Fruit fly (Drosophila melanogaster) whole organism, embryonic: ENCODE data around the gene Mf.
A peak's percentile ranks its signal among the peaks of the same experiment; 100 is the strongest.

Source experiments
- CG11695 ChIP-seq: fragments of 200-800 bp; sonication (Bioruptor generic); IDR thresholded peaks from 3 replicates; pipeline ENCODE4 v1.3.6; 2022; ENCODE audit warnings: missing biosample characterization, missing genetic modification characterization
- CG13424 ChIP-seq: fragments of 200-800 bp; sonication (Bioruptor generic); optimal IDR thresholded peaks from 2 replicates; lab custom pipeline; 2019; ENCODE audit warnings: missing biosample characterization, mild to moderate bottlenecking, missing genetic modification characterization, moderate library complexity
- CG13894 ChIP-seq: fragments of 200-800 bp; sonication (Bioruptor generic); optimal IDR thresholded peaks from 3 replicates; lab custom pipeline; 2018; ENCODE audit warnings: missing biosample characterization, mild to moderate bottlenecking, missing genetic modification characterization, moderate library complexity
- CG1647 ChIP-seq: fragments of 200-800 bp; sonication (Bioruptor generic); optimal IDR thresholded peaks from 3 replicates; lab custom pipeline; 2016; ENCODE audit warnings: missing biosample characterization, missing genetic modification characterization
- CG16863 ChIP-seq: fragments of 200-800 bp; sonication (Bioruptor generic); optimal IDR thresholded peaks from 3 replicates; lab custom pipeline; 2016; ENCODE audit warnings: missing biosample characterization, missing genetic modification characterization
- CG2678 ChIP-seq: fragments of 200-800 bp; sonication (Bioruptor generic); optimal IDR thresholded peaks from 3 replicates; lab custom pipeline; 2019; ENCODE audit warnings: missing biosample characterization, mild to moderate bottlenecking, missing genetic modification characterization, moderate library complexity
- CG2712 ChIP-seq: fragments of 200-800 bp; optimal IDR thresholded peaks from 3 replicates; lab custom pipeline; 2019; ENCODE audit warnings: missing biosample characterization, mild to moderate bottlenecking, missing genetic modification characterization, moderate library complexity
- CG30403 ChIP-seq: fragments of 200-800 bp; sonication (Bioruptor generic); optimal IDR thresholded peaks from 3 replicates; lab custom pipeline; 2016; ENCODE audit warnings: missing biosample characterization, missing genetic modification characterization
- CG32772 ChIP-seq: fragments of 200-800 bp; sonication (Bioruptor generic); IDR thresholded peaks from 2 replicates; pipeline ENCODE4 v1.3.6; 2022; ENCODE audit warnings: missing biosample characterization, missing genetic modification characterization
- CG3847 ChIP-seq: fragments of 200-800 bp; sonication (Bioruptor generic); IDR thresholded peaks from 2 replicates; pipeline ENCODE4 v1.3.6; 2022; ENCODE audit warnings: missing biosample characterization, missing genetic modification characterization
- CG5180 ChIP-seq: fragments of 200-800 bp; sonication (Bioruptor generic); optimal IDR thresholded peaks from 3 replicates; lab custom pipeline; 2017; ENCODE audit warnings: missing biosample characterization, missing genetic modification characterization, mild to moderate bottlenecking, moderate library complexity, missing genetic modification reagents
- CG6683 ChIP-seq: fragments of 200-800 bp; sonication (Bioruptor generic); optimal IDR thresholded peaks from 2 replicates; lab custom pipeline; 2017; ENCODE audit warnings: missing biosample characterization, mild to moderate bottlenecking, missing genetic modification characterization, missing genetic modification reagents
- CG6813 ChIP-seq: fragments of 200-800 bp; sonication (Bioruptor generic); optimal IDR thresholded peaks from 2 replicates; lab custom pipeline; 2017; ENCODE audit warnings: missing biosample characterization, missing genetic modification characterization, mild to moderate bottlenecking, moderate library complexity, missing genetic modification reagents
- CG7745 ChIP-seq: fragments of 200-800 bp; sonication (Bioruptor generic); optimal IDR thresholded peaks from 2 replicates; lab custom pipeline; 2018; ENCODE audit warnings: missing biosample characterization, mild to moderate bottlenecking, missing genetic modification characterization, moderate library complexity
- CG8089 ChIP-seq: fragments of 200-800 bp; sonication (Bioruptor generic); optimal IDR thresholded peaks from 3 replicates; lab custom pipeline; 2016; ENCODE audit warnings: missing biosample characterization, missing genetic modification characterization
- Camta ChIP-seq: fragments of 200-800 bp; sonication (Bioruptor generic); optimal IDR thresholded peaks from 2 replicates; lab custom pipeline; 2016; ENCODE audit warnings: missing biosample characterization, missing genetic modification characterization
- D19B ChIP-seq: fragments of 200-800 bp; sonication (Bioruptor generic); optimal IDR thresholded peaks from 2 replicates; lab custom pipeline; 2017; ENCODE audit warnings: missing biosample characterization, mild to moderate bottlenecking, missing genetic modification characterization
- Dp ChIP-seq: fragments of 200-800 bp; sonication (Bioruptor generic); optimal IDR thresholded peaks from 2 replicates; lab custom pipeline; 2018; ENCODE audit warnings: missing biosample characterization, mild to moderate bottlenecking, missing genetic modification characterization, moderate library complexity
- Elba2 ChIP-seq: fragments of 200-800 bp; sonication (Bioruptor generic); optimal IDR thresholded peaks from 3 replicates; lab custom pipeline; 2016; ENCODE audit warnings: missing biosample characterization, missing genetic modification characterization
- Fer1 ChIP-seq: fragments of 200-800 bp; sonication (Bioruptor generic); optimal IDR thresholded peaks from 2 replicates; lab custom pipeline; 2017; ENCODE audit warnings: missing biosample characterization, mild to moderate bottlenecking, missing genetic modification characterization
- Gug ChIP-seq: fragments of 200-800 bp; sonication (Bioruptor generic); IDR thresholded peaks from 4 replicates; pipeline ENCODE4 v1.3.6; 2022; ENCODE audit warnings: missing biosample characterization, missing genetic modification characterization
- NC2α ChIP-seq: fragments of 200-800 bp; sonication (Bioruptor generic); optimal IDR thresholded peaks from 2 replicates; lab custom pipeline; 2016; ENCODE audit warnings: missing biosample characterization, missing genetic modification characterization
- Oli ChIP-seq: fragments of 200-800 bp; sonication (Bioruptor generic); optimal IDR thresholded peaks from 2 replicates; lab custom pipeline; 2018; ENCODE audit warnings: missing biosample characterization, mild to moderate bottlenecking, missing genetic modification characterization, moderate library complexity
- Poxn ChIP-seq: fragments of 200-800 bp; sonication (Bioruptor generic); IDR thresholded peaks from 2 replicates; pipeline ENCODE4 v1.3.6; 2022; ENCODE audit warnings: missing biosample characterization, missing genetic modification characterization
- Side ChIP-seq: fragments of 200-800 bp; sonication (Bioruptor generic); optimal IDR thresholded peaks from 2 replicates; lab custom pipeline; 2016; ENCODE audit warnings: missing biosample characterization, missing genetic modification characterization
- Six4 ChIP-seq: fragments of 200-800 bp; sonication (Bioruptor generic); optimal IDR thresholded peaks from 2 replicates; lab custom pipeline; 2016; ENCODE audit warnings: missing biosample characterization, missing genetic modification characterization
- YL-1 ChIP-seq: fragments of 200-800 bp; sonication (Bioruptor generic); optimal IDR thresholded peaks from 3 replicates; lab custom pipeline; 2017; ENCODE audit warnings: missing biosample characterization, mild to moderate bottlenecking, missing genetic modification characterization
- bbx ChIP-seq: fragments of 200-800 bp; sonication (Bioruptor generic); IDR thresholded peaks from 2 replicates; pipeline ENCODE4 v1.3.6; 2022; ENCODE audit warnings: missing biosample characterization, missing genetic modification characterization; ENCODE audit not compliant: partially characterized antibody
- chinmo ChIP-seq: fragments of 200-800 bp; sonication (Bioruptor generic); IDR thresholded peaks from 4 replicates; pipeline ENCODE4 v1.3.6; 2022; ENCODE audit warnings: missing biosample characterization, missing genetic modification characterization; ENCODE audit not compliant: partially characterized antibody
- chm ChIP-seq: fragments of 200-800 bp; sonication (Bioruptor generic); IDR thresholded peaks from 2 replicates; pipeline ENCODE4 v1.3.6; 2022; ENCODE audit warnings: missing biosample characterization, missing genetic modification characterization
- dm ChIP-seq: fragments of 200-800 bp; sonication (Bioruptor generic); optimal IDR thresholded peaks from 3 replicates; lab custom pipeline; 2016; ENCODE audit warnings: missing biosample characterization, missing genetic modification characterization
- emc ChIP-seq: fragments of 200-800 bp; sonication (Bioruptor generic); optimal IDR thresholded peaks from 2 replicates; lab custom pipeline; 2016; ENCODE audit warnings: missing biosample characterization, missing genetic modification characterization
- ems ChIP-seq: fragments of 200-800 bp; sonication (Bioruptor generic); optimal IDR thresholded peaks from 3 replicates; lab custom pipeline; 2016; ENCODE audit warnings: missing biosample characterization, missing genetic modification characterization
- gsb-n ChIP-seq: fragments of 200-800 bp; sonication (Bioruptor generic); optimal IDR thresholded peaks from 3 replicates; lab custom pipeline; 2018; ENCODE audit warnings: missing biosample characterization, mild to moderate bottlenecking, missing genetic modification characterization
- hkb ChIP-seq, 2 experiments: fragments of 200-800 bp in 1 of 2; fragments of >200 bp in 1 of 2; sonication (Bioruptor generic) in 1 of 2; IDR thresholded peaks in 1 of 2; optimal IDR thresholded peaks in 1 of 2; 2 replicates each; pipeline versions ENCODE4 v1.3.6 to Lab custom; 2017 to 2022; ENCODE audit warnings: missing biosample characterization in 1 of 2, missing genetic modification characterization in 1 of 2
- ind ChIP-seq: fragments of 200-800 bp; sonication (Bioruptor generic); optimal IDR thresholded peaks from 3 replicates; lab custom pipeline; 2016; ENCODE audit warnings: missing biosample characterization, missing genetic modification characterization
- kni ChIP-seq: fragments of 200-800 bp; sonication (Bioruptor generic); optimal IDR thresholded peaks from 3 replicates; lab custom pipeline; 2017; ENCODE audit warnings: mild to moderate bottlenecking, missing biosample characterization, missing genetic modification reagents, missing genetic modification characterization
- knrl ChIP-seq: fragments of 200-800 bp; sonication (Bioruptor generic); IDR thresholded peaks from 3 replicates; pipeline ENCODE4 v1.3.6; 2022; ENCODE audit warnings: missing biosample characterization, missing genetic modification characterization; ENCODE audit not compliant: partially characterized antibody
- lola ChIP-seq, 3 experiments: fragments of >200 bp in 2 of 3; fragments of 200-800 bp in 1 of 3; sonication (Bioruptor generic) in 1 of 3; optimal IDR thresholded peaks; 2 replicates each; lab custom pipeline; 2017 to 2019; ENCODE audit warnings: missing biosample characterization in 3 of 3, missing genetic modification characterization in 3 of 3, mild to moderate bottlenecking in 1 of 3, moderate library complexity in 1 of 3
- lov ChIP-seq, 2 experiments: fragments of 200-800 bp in 1 of 2; fragments of >200 bp in 1 of 2; sonication (Bioruptor generic) in 1 of 2; IDR thresholded peaks in 1 of 2; optimal IDR thresholded peaks in 1 of 2; 2 replicates in 1 of 2; 3 replicates in 1 of 2; pipeline versions ENCODE4 v1.3.6 to Lab custom; 2017 to 2022; ENCODE audit warnings: missing biosample characterization in 1 of 2, missing genetic modification characterization in 1 of 2
- mld ChIP-seq: fragments of 200-800 bp; sonication (Bioruptor generic); IDR thresholded peaks from 3 replicates; pipeline ENCODE4 v1.3.6; 2022; ENCODE audit warnings: missing biosample characterization, missing genetic modification characterization; ENCODE audit not compliant: partially characterized antibody
- sc ChIP-seq, 3 experiments: fragments of >200 bp in 2 of 3; fragments of 200-800 bp in 1 of 3; sonication (Bioruptor generic) in 1 of 3; optimal IDR thresholded peaks; 2 replicates in 2 of 3; 3 replicates in 1 of 3; lab custom pipeline; 2017; ENCODE audit warnings: mild to moderate bottlenecking in 1 of 3, missing biosample characterization in 1 of 3, missing genetic modification characterization in 1 of 3, missing genetic modification reagents in 1 of 3
- sens ChIP-seq: fragments of 200-800 bp; sonication (Bioruptor generic); peaks from one replicate; lab custom pipeline; 2016; ENCODE audit warnings: missing biosample characterization, missing genetic modification characterization
- sob ChIP-seq: fragments of 200-800 bp; sonication (Bioruptor generic); IDR thresholded peaks from 2 replicates; pipeline ENCODE4 v1.3.6; 2022; ENCODE audit warnings: missing biosample characterization, missing genetic modification characterization
- sug ChIP-seq: fragments of 200-800 bp; optimal IDR thresholded peaks from 2 replicates; lab custom pipeline; 2019; ENCODE audit warnings: missing biosample characterization, mild to moderate bottlenecking, missing genetic modification characterization, moderate library complexity
- ttk ChIP-seq: fragments of 200-800 bp; sonication (Bioruptor generic); IDR thresholded peaks from 2 replicates; pipeline ENCODE4 v2.1.2; 2022; ENCODE audit warnings: missing biosample characterization, missing genetic modification characterization
- tx ChIP-seq: fragments of 200-800 bp; sonication (Bioruptor generic); optimal IDR thresholded peaks from 2 replicates; lab custom pipeline; 2016; ENCODE audit warnings: missing biosample characterization, missing genetic modification characterization
- zfh2 ChIP-seq: fragments of 200-800 bp; sonication (Bioruptor generic); optimal IDR thresholded peaks from 2 replicates; lab custom pipeline; 2016; ENCODE audit warnings: missing biosample characterization, missing genetic modification characterization

The Mf gene

dm6 chr3R:15145491-15145890 is 35.8 kb downstream of the Mf start (continued):
- TF ChIP-seq lov (optimal IDR thresholded peaks at IDR 0.05; lab: Kevin White, UChicago) (no peak), lov (GFP tag; IDR thresholded peaks at IDR 0.05; lab: Robert Waterston, UW) (no peak), sug (peak; percentile 39), ems (GFP tag; lab: Kevin White, UChicago) (peak; percentile 28), bbx (GFP tag; lab: Robert Waterston, UW) (no peak), Fer1 (GFP tag; lab: Kevin White, UChicago) (peak; percentile 17), chinmo (GFP tag; lab: Robert Waterston, UW) (0 out of 4 replicates have a peak, but pooled peaks have one; percentile 20), hkb (optimal IDR thresholded peaks at IDR 0.05; lab: Kevin White, UChicago) (no peak), hkb (GFP tag; IDR thresholded peaks at IDR 0.05; lab: Robert Waterston, UW) (peak; percentile 75), knrl (GFP tag; lab: Robert Waterston, UW) (no peak), CG2678 (peak; percentile 71), CG7745 (tag; lab: Kevin White, UChicago) (no peak), sens (GFP tag; lab: Kevin White, UChicago) (peak; percentile 62), Oli (tag; lab: Kevin White, UChicago) (peak; percentile 50), CG3847 (GFP tag; lab: Robert Waterston, UW) (peak; percentile 32; the same call in 1 of the 2 replicates), Elba2 (GFP tag; lab: Kevin White, UChicago) (no peak), CG16863 (GFP tag; lab: Kevin White, UChicago) (no peak), dm (GFP tag; lab: Kevin White, UChicago) (no peak), chm (no peak), CG13894 (tag; lab: Kevin White, UChicago) (no peak), tx (GFP tag; lab: Kevin White, UChicago) (no peak), D19B (GFP tag; lab: Kevin White, UChicago) (no peak), Poxn (GFP tag; lab: Robert Waterston, UW) (no peak), Dp (no peak), CG5180 (GFP tag; lab: Kevin White, UChicago) (peak; percentile 58), zfh2 (GFP tag; lab: Kevin White, UChicago) (no peak), ttk (GFP tag; lab: Robert Waterston, UW) (peak; percentile 49; the same call in 1 of the 2 replicates), CG2712 (tag; lab: Kevin White, UChicago) (peak; percentile 80), CG6813 (GFP tag; lab: Kevin White, UChicago) (peak; percentile 49), NC2α (GFP tag; lab: Kevin White, UChicago) (no peak), CG1647 (GFP tag; lab: Kevin White, UChicago) (no peak), CG8089 (GFP tag; lab: Kevin White, UChicago) (no peak), YL-1 (no peak), CG6683 (GFP tag; lab: Kevin White, UChicago) (no peak), Gug (GFP tag; lab: Robert Waterston, UW) (peak; percentile 40; the same call in 2 of the 4 replicates), lola (GFP tag; optimal IDR thresholded peaks at IDR 0.05; lab: Kevin White, UChicago) (peak in 1 of 3 experiments; percentile 30), Side (peak; percentile 11), ind (GFP tag; lab: Kevin White, UChicago) (peak; percentile 57), sob (GFP tag; lab: Robert Waterston, UW) (peak; percentile 66; the same call in 1 of the 2 replicates), emc (GFP tag; lab: Kevin White, UChicago) (no peak), CG11695 (GFP tag; lab: Robert Waterston, UW) (peak; percentile 77), sc (optimal IDR thresholded peaks at IDR 0.05; lab: Kevin White, UChicago) (no peak), sc (GFP tag; optimal IDR thresholded peaks at IDR 0.05; lab: Kevin White, UChicago) (no peak), CG32772 (peak; percentile 48; the same call in 1 of the 2 replicates), mld (GFP tag; lab: Robert Waterston, UW) (no peak), gsb-n (tag; lab: Kevin White, UChicago) (peak; percentile 33), kni (no peak), CG13424 (peak; percentile 57), Six4 (GFP tag; lab: Kevin White, UChicago) (peak; percentile 46), Camta (GFP tag; lab: Kevin White, UChicago) (peak; percentile 42), CG30403 (peak; percentile 48)
